Worm (Caenorhabditis elegans): ENCODE data around the gene fan-1.

ce11 chrIV:6531450-6531849, 17.0 kb upstream of the fan-1 start, which contains the start of gene C01G5.4:
- TF ChIP-seq lsy-2 (tag; optimal IDR thresholded peaks at IDR 0.05) = no peak
- no peak for TF ChIP-seq nhr-237 (tag; optimal IDR thresholded peaks at IDR 0.05)
- TF ChIP-seq ztf-11 (tag; optimal IDR thresholded peaks at IDR 0.05) = no peak
- TF ChIP-seq blmp-1 (tag; optimal IDR thresholded peaks at IDR 0.05) = no peak
- TF ChIP-seq snpc-4 (tag; optimal IDR thresholded peaks at IDR 0.05) = no peak
